Worm (Caenorhabditis elegans) whole organism, L4 larva: ENCODE measurements around the gene scl-9.

ENCODE experiments used
- F44E2.7 ChIP-seq: fragments of 200-800 bp; sonication (Bioruptor generic); IDR thresholded peaks from 2 replicates; pipeline ENCODE4 v2.1.2; 2022; ENCODE audit warnings: missing genetic modification characterization, missing compliant biosample characterization
- aha-1 ChIP-seq: fragments of 150-350 bp; peaks from one replicate; lab custom pipeline; 2014; ENCODE audit warnings: missing biosample characterization, missing genetic modification characterization
- ama-1 ChIP-seq: fragments of 150-350 bp; optimal IDR thresholded peaks from 2 replicates; lab custom pipeline; 2014; ENCODE audit warnings: inconsistent platforms, mixed read lengths
- ceh-20 ChIP-seq: fragments of 200-800 bp; sonication (Bioruptor generic); IDR thresholded peaks from 2 replicates; pipeline ENCODE4 v1.3.6; 2022; ENCODE audit warnings: missing genetic modification reagents, missing genetic modification characterization, missing compliant biosample characterization
- ceh-28 ChIP-seq: fragments of 150-350 bp; optimal IDR thresholded peaks from 2 replicates; lab custom pipeline; 2014; ENCODE audit warnings: missing biosample characterization, missing genetic modification reagents, missing genetic modification characterization
- ceh-44 ChIP-seq: fragments of 200-800 bp; sonication (Bioruptor generic); IDR thresholded peaks from 2 replicates; pipeline ENCODE4 v1.3.6; 2022; ENCODE audit warnings: missing genetic modification reagents, missing genetic modification characterization, missing compliant biosample characterization
- ceh-62 ChIP-seq: sonication (generic microtip); optimal IDR thresholded peaks from 2 replicates; lab custom pipeline; 2017; ENCODE audit warnings: missing biosample characterization, missing genetic modification characterization
- daf-16 ChIP-seq, 3 experiments: sonication (generic microtip); optimal IDR thresholded peaks; 2 replicates each; lab custom pipeline; 2016 to 2017; ENCODE audit warnings: missing genetic modification characterization in 3 of 3, missing genetic modification reagents in 3 of 3, mild to moderate bottlenecking in 2 of 3, missing compliant biosample characterization in 2 of 3, missing biosample characterization in 1 of 3, moderate library complexity in 1 of 3
- dmd-6 ChIP-seq: fragments of 200-800 bp; sonication (Bioruptor generic); IDR thresholded peaks from 2 replicates; pipeline ENCODE4 v1.3.6; 2022; ENCODE audit warnings: missing genetic modification reagents, missing genetic modification characterization, missing compliant biosample characterization
- dmd-9 ChIP-seq: fragments of 200-800 bp; sonication (Bioruptor generic); IDR thresholded peaks from 2 replicates; pipeline ENCODE4 v1.3.6; 2022; ENCODE audit warnings: missing genetic modification reagents, missing genetic modification characterization, missing compliant biosample characterization
- dve-1 ChIP-seq: sonication (generic microtip); optimal IDR thresholded peaks from 2 replicates; lab custom pipeline; 2017; ENCODE audit warnings: antibody characterized with exemption, mild to moderate bottlenecking, missing genetic modification characterization, missing compliant biosample characterization; ENCODE audit not compliant: insufficient read depth
- egl-27 ChIP-seq: sonication (generic microtip); optimal IDR thresholded peaks from 3 replicates; lab custom pipeline; 2017; ENCODE audit warnings: missing biosample characterization, missing genetic modification reagents, missing genetic modification characterization
- egl-43 ChIP-seq: fragments of 200-800 bp; sonication (Bioruptor generic); IDR thresholded peaks from 2 replicates; pipeline ENCODE4 v1.3.6; 2022; ENCODE audit warnings: missing genetic modification reagents, missing genetic modification characterization, missing compliant biosample characterization
- gei-8 ChIP-seq: fragments of 200-800 bp; sonication (Bioruptor generic); optimal IDR thresholded peaks from 2 replicates; lab custom pipeline; 2018; ENCODE audit warnings: mild to moderate bottlenecking, missing genetic modification characterization, missing compliant biosample characterization
- hif-1 ChIP-seq, 2 experiments: sonication (generic microtip); optimal IDR thresholded peaks; 2 replicates each; lab custom pipeline; 2016 to 2017; ENCODE audit warnings: missing compliant biosample characterization in 2 of 2, missing genetic modification characterization in 2 of 2, missing genetic modification reagents in 2 of 2, missing genotype in 2 of 2, mild to moderate bottlenecking in 1 of 2
- hmg-1.1 ChIP-seq: fragments of 200-800 bp; sonication (Bioruptor generic); IDR thresholded peaks from 2 replicates; pipeline ENCODE4 v1.3.6; 2022; ENCODE audit warnings: missing genetic modification reagents, missing genetic modification characterization, missing compliant biosample characterization
- jun-1 ChIP-seq: fragments of 150-350 bp; optimal IDR thresholded peaks from 2 replicates; lab custom pipeline; 2014; ENCODE audit warnings: missing biosample characterization, missing genetic modification reagents, missing genetic modification characterization
- lim-7 ChIP-seq: fragments of 200-800 bp; sonication (Bioruptor generic); IDR thresholded peaks from 2 replicates; pipeline ENCODE4 v1.3.6; 2022; ENCODE audit warnings: missing genetic modification characterization, missing compliant biosample characterization
- lsy-2 ChIP-seq, 2 experiments: fragments of 150-350 bp in 1 of 2; sonication (generic microtip) in 1 of 2; optimal IDR thresholded peaks; 2 replicates each; lab custom pipeline; 2014 to 2017; ENCODE audit warnings: missing biosample characterization in 2 of 2, missing genetic modification characterization in 2 of 2
- mdl-1 ChIP-seq, 2 experiments: fragments of 150-350 bp in 1 of 2; sonication (generic microtip) in 1 of 2; optimal IDR thresholded peaks; 2 replicates each; lab custom pipeline; 2014 to 2017; ENCODE audit warnings: missing biosample characterization in 2 of 2, missing genetic modification characterization in 2 of 2
- mdt-29 ChIP-seq: fragments of 200-800 bp; sonication (Bioruptor generic); IDR thresholded peaks from 2 replicates; pipeline ENCODE4 v1.3.6; 2022; ENCODE audit warnings: missing genetic modification reagents, missing genetic modification characterization, missing compliant biosample characterization
- mep-1 ChIP-seq: fragments of 150-350 bp; sonication (generic microtip); optimal IDR thresholded peaks from 3 replicates; lab custom pipeline; 2014; ENCODE audit warnings: missing biosample characterization, missing genetic modification characterization
- mes-2 ChIP-seq: sonication (generic microtip); optimal IDR thresholded peaks from 2 replicates; lab custom pipeline; 2016; ENCODE audit warnings: missing genotype, mild to moderate bottlenecking, missing genetic modification characterization, missing compliant biosample characterization; ENCODE audit not compliant: poor library complexity, severe bottlenecking
- mxl-2 ChIP-seq: fragments of 200-800 bp; sonication (Bioruptor generic); conservative IDR thresholded peaks from 2 replicates; pipeline ENCODE4 v1.3.6; 2022; ENCODE audit warnings: missing genetic modification reagents, missing genetic modification characterization, missing compliant biosample characterization
- mxl-3 ChIP-seq: fragments of 200-800 bp; sonication (Bioruptor generic); optimal IDR thresholded peaks from 2 replicates; lab custom pipeline; 2018; ENCODE audit warnings: mild to moderate bottlenecking, missing genetic modification characterization, missing compliant biosample characterization
- nhr-25 ChIP-seq: sonication (generic microtip); optimal IDR thresholded peaks from 2 replicates; lab custom pipeline; 2017; ENCODE audit warnings: missing genetic modification characterization, mild to moderate bottlenecking, missing compliant biosample characterization, antibody characterized with exemption, moderate library complexity, borderline replicate concordance; ENCODE audit not compliant: insufficient read depth
- nhr-76 ChIP-seq: fragments of 150-350 bp; optimal IDR thresholded peaks from 2 replicates; lab custom pipeline; 2014; ENCODE audit warnings: missing biosample characterization, missing genetic modification characterization
- nhr-77 ChIP-seq: fragments of 150-350 bp; optimal IDR thresholded peaks from 2 replicates; lab custom pipeline; 2014; ENCODE audit warnings: missing biosample characterization, missing genetic modification characterization
- rbr-2 ChIP-seq: sonication (generic microtip); optimal IDR thresholded peaks from 2 replicates; lab custom pipeline; 2016; ENCODE audit warnings: missing genotype, missing genetic modification characterization, missing compliant biosample characterization
- snpc-1.2 ChIP-seq: fragments of 200-800 bp; sonication (Bioruptor generic); IDR thresholded peaks from 2 replicates; pipeline ENCODE4 v1.3.6; 2022; ENCODE audit warnings: missing genetic modification reagents, missing genetic modification characterization, missing compliant biosample characterization
- snpc-4 ChIP-seq: fragments of 150-350 bp; optimal IDR thresholded peaks from 2 replicates; lab custom pipeline; 2014; ENCODE audit warnings: missing biosample characterization, missing genetic modification characterization
- spr-1 ChIP-seq: sonication (generic microtip); optimal IDR thresholded peaks from 2 replicates; lab custom pipeline; 2016; ENCODE audit warnings: mild to moderate bottlenecking, missing genetic modification characterization, missing compliant biosample characterization
- unc-62 ChIP-seq, 3 experiments: fragments of 150-350 bp in 1 of 3; sonication (generic microtip); optimal IDR thresholded peaks in 2 of 3; peaks in 1 of 3; 1 replicate in 1 of 3; 2 replicates in 2 of 3; lab custom pipeline; 2014 to 2017; ENCODE audit warnings: missing biosample characterization in 3 of 3, missing genetic modification characterization in 3 of 3, missing genetic modification reagents in 3 of 3, missing genotype in 1 of 3
- zip-11 ChIP-seq: fragments of 200-800 bp; sonication (Bioruptor generic); IDR thresholded peaks from 2 replicates; pipeline ENCODE4 v1.3.6; 2022; ENCODE audit warnings: missing genetic modification characterization, missing compliant biosample characterization
- ztf-11 ChIP-seq: fragments of 150-350 bp; optimal IDR thresholded peaks from 2 replicates; lab custom pipeline; 2014; ENCODE audit warnings: missing biosample characterization, missing genetic modification characterization

Gene scl-9

ce11 chrIV:13026762-13027161 lies 20.2 kb upstream of the scl-9 start (continued):
- no peak for TF ChIP-seq ceh-62 (tag; lab: Kevin White, UChicago)
- TF ChIP-seq nhr-77 (tag; lab: Kevin White, UChicago): no peak
- TF ChIP-seq jun-1 (tag; lab: Kevin White, UChicago): no peak
- no peak for TF ChIP-seq ceh-28 (tag; lab: Kevin White, UChicago)
- TF ChIP-seq ztf-11 (tag; lab: Kevin White, UChicago): no peak
- peak; percentile 91 for TF ChIP-seq dmd-6 (GFP tag; lab: Robert Waterston, UW)
- TF ChIP-seq egl-43 (GFP tag; lab: Robert Waterston, UW): no peak
- peak; percentile 93 for TF ChIP-seq mxl-2
- TF ChIP-seq mdl-1 (tag; optimal IDR thresholded peaks at IDR 0.05; lab: Kevin White, UChicago): no peak
- TF ChIP-seq zip-11 (GFP tag; lab: Robert Waterston, UW): no peak
- TF ChIP-seq ceh-44 (GFP tag; lab: Robert Waterston, UW): no peak
- no peak for TF ChIP-seq daf-16 (GFP tag; optimal IDR thresholded peaks at IDR 0.05; lab: Kevin White, UChicago)
- peak; percentile 87 for TF ChIP-seq daf-16 (tag; optimal IDR thresholded peaks at IDR 0.05; lab: Kevin White, UChicago)
- TF ChIP-seq lim-7 (GFP tag; lab: Robert Waterston, UW): no peak
- peak; percentile 52 for TF ChIP-seq mxl-3
- TF ChIP-seq ceh-20: peak; percentile 28; the same call in 1 of the 2 replicates
- TF ChIP-seq dmd-9: no peak
- peak in 1 of 2 experiments; percentile 46 for TF ChIP-seq hif-1 (tag; optimal IDR thresholded peaks at IDR 0.05; lab: Kevin White, UChicago)
- peak; percentile 85 for TF ChIP-seq aha-1
- peak; percentile 72 for TF ChIP-seq dve-1
- TF ChIP-seq mep-1: peak; percentile 21
- TF ChIP-seq spr-1 (tag; lab: Kevin White, UChicago): no peak
- TF ChIP-seq nhr-76 (tag; lab: Kevin White, UChicago): no peak
- no peak for TF ChIP-seq egl-27
- TF ChIP-seq snpc-1.2 (GFP tag; lab: Robert Waterston, UW): no peak
- TF ChIP-seq gei-8: peak; percentile 12
- no peak for TF ChIP-seq mdt-29
- TF ChIP-seq snpc-4 (tag; lab: Kevin White, UChicago): no peak
- TF ChIP-seq rbr-2 (tag; lab: Kevin White, UChicago): no peak
- TF ChIP-seq F44E2.7: no peak
- peak in 1 of 2 experiments; percentile 1 for TF ChIP-seq lsy-2 (tag; optimal IDR thresholded peaks at IDR 0.05; lab: Kevin White, UChicago)
- no peak for TF ChIP-seq ama-1 (lab: Kevin White, UChicago)

ce11 chrIV:13027801-13028641 lies 18.9 kb upstream of the scl-9 start:
- TF ChIP-seq nhr-25 (tag; lab: Kevin White, UChicago) (peak; percentile 18), mes-2 (peak; percentile 8), spr-1 (tag; lab: Kevin White, UChicago) (no peak), jun-1 (tag; lab: Kevin White, UChicago) (no peak), hmg-1.1 (GFP tag; lab: Robert Waterston, UW) (0 out of 2 replicates have a peak, but pooled peaks have one; percentile 5), unc-62 (GFP tag; optimal IDR thresholded peaks at IDR 0.05 in 1 of 2; lab: Kevin White, UChicago) (peak in 1 of 2 experiments; percentile 97), unc-62 (tag; optimal IDR thresholded peaks at IDR 0.05; lab: Kevin White, UChicago) (no peak), rbr-2 (tag; lab: Kevin White, UChicago) (peak; percentile 7), mxl-3 (peak; percentile 7)
